Worm (Caenorhabditis elegans) whole organism, late embryonic: Measurements from ENCODE around the gene nhr-173.

Experiments used
- K09A11.1 ChIP-seq: sonication (generic microtip); optimal IDR thresholded peaks from 2 replicates; lab custom pipeline; 2017; ENCODE audit warnings: antibody characterized with exemption, mild to moderate bottlenecking, missing genetic modification characterization, missing compliant biosample characterization; ENCODE audit not compliant: insufficient read depth
- ceh-9 ChIP-seq: sonication (generic microtip); optimal IDR thresholded peaks from 2 replicates; lab custom pipeline; 2016; ENCODE audit warnings: mild to moderate bottlenecking, missing genetic modification characterization, inconsistent platforms, missing compliant biosample characterization
- eyg-1 ChIP-seq: sonication (generic microtip); optimal IDR thresholded peaks from 2 replicates; lab custom pipeline; 2016; ENCODE audit warnings: missing genotype, missing genetic modification characterization, missing compliant biosample characterization
- nhr-11 ChIP-seq: fragments of 150-350 bp; optimal IDR thresholded peaks from 2 replicates; lab custom pipeline; 2014; ENCODE audit warnings: missing biosample characterization, missing genetic modification characterization

DNA sequence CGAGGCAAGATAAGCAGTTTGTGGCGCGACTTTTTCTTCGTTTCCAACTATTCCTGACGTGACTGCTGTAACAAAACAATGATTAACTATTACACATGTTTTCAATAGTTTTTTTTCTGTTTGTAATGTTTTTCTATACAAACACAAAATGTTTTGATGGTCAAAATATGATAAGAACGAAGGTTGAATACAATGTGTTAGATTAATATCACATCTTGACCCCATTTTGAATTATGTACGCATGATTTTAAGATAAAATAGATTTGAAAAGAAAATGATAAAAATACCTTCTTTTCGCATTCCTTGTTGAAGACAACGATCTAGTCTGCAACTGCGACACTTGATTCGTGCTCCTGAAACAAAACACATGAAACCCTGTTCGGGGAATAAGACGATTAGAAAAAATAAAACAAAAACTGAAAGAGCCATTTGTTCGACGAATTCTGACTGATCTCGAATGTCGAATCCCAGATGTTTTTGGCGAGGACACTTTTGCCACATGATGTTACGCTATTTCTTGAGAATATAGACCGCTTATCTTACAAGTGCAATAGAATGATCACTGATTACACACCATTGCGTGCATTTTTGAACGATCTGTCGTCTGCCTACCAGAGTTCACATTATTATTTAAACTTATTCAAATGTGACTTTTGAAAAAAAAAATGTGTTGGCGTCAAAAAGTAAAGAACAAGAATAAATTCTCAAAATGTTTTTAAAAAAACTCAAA, 10.0 kb downstream of the nhr-173 start:
- TF ChIP-seq K09A11.1 (tag; lab: Kevin White, UChicago), result no peak
- no peak for TF ChIP-seq ceh-9
- TF ChIP-seq eyg-1, result no peak
- no peak for TF ChIP-seq nhr-11 (tag; lab: Kevin White, UChicago)
